Worm (Caenorhabditis elegans) whole organism, late embryonic: ENCODE data around the gene F14D2.5.

Source experiments
- C08G9.2 ChIP-seq: sonication (generic microtip); optimal IDR thresholded peaks from 2 replicates; lab custom pipeline; 2016; ENCODE audit warnings: mild to moderate bottlenecking, missing genetic modification characterization, moderate library complexity, missing compliant biosample characterization
- C38D4.7 ChIP-seq: fragments of 200-800 bp; sonication (Bioruptor generic); optimal IDR thresholded peaks from 2 replicates; lab custom pipeline; 2018; ENCODE audit warnings: mild to moderate bottlenecking, missing genetic modification characterization, moderate library complexity, missing compliant biosample characterization
- F13H6.1 ChIP-seq: sonication (generic microtip); optimal IDR thresholded peaks from 2 replicates; lab custom pipeline; 2016; ENCODE audit warnings: missing genetic modification characterization, missing compliant biosample characterization
- K09A11.1 ChIP-seq: sonication (generic microtip); optimal IDR thresholded peaks from 2 replicates; lab custom pipeline; 2017; ENCODE audit warnings: antibody characterized with exemption, mild to moderate bottlenecking, missing genetic modification characterization, missing compliant biosample characterization; ENCODE audit not compliant: insufficient read depth
- Y22D7AL.16 ChIP-seq: sonication (generic microtip); optimal IDR thresholded peaks from 2 replicates; lab custom pipeline; 2016; ENCODE audit warnings: missing genetic modification characterization, missing compliant biosample characterization
- ahr-1 ChIP-seq: sonication (generic microtip); optimal IDR thresholded peaks from 2 replicates; lab custom pipeline; 2016; ENCODE audit warnings: missing genetic modification characterization, missing compliant biosample characterization
- ama-1 ChIP-seq: fragments of 150-350 bp; optimal IDR thresholded peaks from 2 replicates; lab custom pipeline; 2014
- ceh-19 ChIP-seq: fragments of 200-800 bp; sonication (Bioruptor generic); optimal IDR thresholded peaks from 2 replicates; lab custom pipeline; 2018; ENCODE audit warnings: mild to moderate bottlenecking, missing genetic modification characterization, missing compliant biosample characterization
- ceh-30 ChIP-seq: fragments of 150-350 bp; optimal IDR thresholded peaks from 2 replicates; lab custom pipeline; 2014; ENCODE audit warnings: missing biosample characterization, missing genetic modification characterization
- ceh-31 ChIP-seq: sonication (generic microtip); optimal IDR thresholded peaks from 2 replicates; lab custom pipeline; 2016; ENCODE audit warnings: missing genetic modification characterization, missing compliant biosample characterization
- ceh-48 ChIP-seq: sonication (generic microtip); optimal IDR thresholded peaks from 2 replicates; lab custom pipeline; 2016; ENCODE audit warnings: missing genetic modification characterization, inconsistent platforms, missing compliant biosample characterization
- dve-1 ChIP-seq: sonication (generic microtip); optimal IDR thresholded peaks from 2 replicates; lab custom pipeline; 2017; ENCODE audit warnings: antibody characterized with exemption, mild to moderate bottlenecking, missing genetic modification characterization, missing compliant biosample characterization
- elt-2 ChIP-seq: sonication (generic microtip); optimal IDR thresholded peaks from 2 replicates; lab custom pipeline; 2016; ENCODE audit warnings: missing genetic modification reagents, missing genetic modification characterization, missing compliant biosample characterization
- elt-4 ChIP-seq: sonication (generic microtip); optimal IDR thresholded peaks from 2 replicates; lab custom pipeline; 2016; ENCODE audit warnings: missing genetic modification characterization, missing compliant biosample characterization
- ets-4 ChIP-seq: sonication (generic microtip); optimal IDR thresholded peaks from 2 replicates; lab custom pipeline; 2016; ENCODE audit warnings: missing genetic modification characterization, missing compliant biosample characterization
- eyg-1 ChIP-seq: sonication (generic microtip); optimal IDR thresholded peaks from 2 replicates; lab custom pipeline; 2016; ENCODE audit warnings: missing genotype, missing genetic modification characterization, missing compliant biosample characterization
- fax-1 ChIP-seq: sonication (generic microtip); optimal IDR thresholded peaks from 2 replicates; lab custom pipeline; 2016; ENCODE audit warnings: missing genotype, missing genetic modification characterization, missing compliant biosample characterization
- fkh-10 ChIP-seq: fragments of 150-350 bp; optimal IDR thresholded peaks from 2 replicates; lab custom pipeline; 2014; ENCODE audit warnings: missing biosample characterization, missing genetic modification reagents, missing genetic modification characterization
- fkh-6 ChIP-seq: sonication (generic microtip); optimal IDR thresholded peaks from 2 replicates; lab custom pipeline; 2016; ENCODE audit warnings: missing genetic modification characterization, missing compliant biosample characterization
- hlh-13 ChIP-seq: fragments of 200-800 bp; sonication (Bioruptor generic); optimal IDR thresholded peaks from 2 replicates; lab custom pipeline; 2018; ENCODE audit warnings: mild to moderate bottlenecking, missing genetic modification characterization, missing compliant biosample characterization
- hlh-6 ChIP-seq: sonication (generic microtip); optimal IDR thresholded peaks from 2 replicates; lab custom pipeline; 2016; ENCODE audit warnings: missing genotype, missing genetic modification characterization, missing compliant biosample characterization
- lim-6 ChIP-seq: sonication (generic microtip); optimal IDR thresholded peaks from 2 replicates; lab custom pipeline; 2016; ENCODE audit warnings: missing genetic modification characterization, missing compliant biosample characterization
- lin-11 ChIP-seq: fragments of 200-800 bp; sonication (Bioruptor generic); optimal IDR thresholded peaks from 2 replicates; lab custom pipeline; 2018; ENCODE audit warnings: mild to moderate bottlenecking, missing genetic modification characterization, missing compliant biosample characterization
- mec-3 ChIP-seq: sonication (generic microtip); optimal IDR thresholded peaks from 2 replicates; lab custom pipeline; 2016; ENCODE audit warnings: borderline replicate concordance, missing genetic modification characterization, missing compliant biosample characterization
- nfya-1 ChIP-seq: sonication (generic microtip); optimal IDR thresholded peaks from 2 replicates; lab custom pipeline; 2017; ENCODE audit warnings: missing genetic modification characterization, mild to moderate bottlenecking, missing compliant biosample characterization, antibody characterized with exemption, moderate library complexity
- npax-4 ChIP-seq: sonication (generic microtip); optimal IDR thresholded peaks from 2 replicates; lab custom pipeline; 2016; ENCODE audit warnings: missing genetic modification characterization, missing compliant biosample characterization
- odd-2 ChIP-seq: sonication (generic microtip); optimal IDR thresholded peaks from 2 replicates; lab custom pipeline; 2017; ENCODE audit warnings: antibody characterized with exemption, mild to moderate bottlenecking, missing genetic modification characterization, missing compliant biosample characterization
- pax-1 ChIP-seq: fragments of 150-350 bp; optimal IDR thresholded peaks from 2 replicates; lab custom pipeline; 2014; ENCODE audit warnings: missing biosample characterization, missing genetic modification characterization
- pha-2 ChIP-seq: sonication (generic microtip); optimal IDR thresholded peaks from 2 replicates; lab custom pipeline; 2017; ENCODE audit warnings: mild to moderate bottlenecking, missing genetic modification characterization, missing compliant biosample characterization
- pha-4 ChIP-seq: fragments of 150-350 bp; optimal IDR thresholded peaks from 2 replicates; lab custom pipeline; 2018; ENCODE audit warnings: missing biosample characterization, missing genetic modification reagents, missing genetic modification characterization
- pqm-1 ChIP-seq: sonication (generic microtip); optimal IDR thresholded peaks from 2 replicates; lab custom pipeline; 2016; ENCODE audit warnings: missing genetic modification characterization, missing compliant biosample characterization
- pros-1 ChIP-seq: fragments of 150-350 bp; optimal IDR thresholded peaks from 2 replicates; lab custom pipeline; 2014; ENCODE audit warnings: missing biosample characterization, missing genetic modification reagents, missing genetic modification characterization
- rnt-1 ChIP-seq: sonication (generic microtip); optimal IDR thresholded peaks from 2 replicates; lab custom pipeline; 2016; ENCODE audit warnings: missing genetic modification characterization, missing compliant biosample characterization
- sox-2 ChIP-seq: fragments of 200-800 bp; sonication (Bioruptor generic); IDR thresholded peaks from 2 replicates; pipeline ENCODE4 v1.3.6; 2022; ENCODE audit warnings: missing genetic modification reagents, missing genetic modification characterization, missing compliant biosample characterization
- sox-4 ChIP-seq: sonication (generic microtip); optimal IDR thresholded peaks from 2 replicates; lab custom pipeline; 2017; ENCODE audit warnings: mild to moderate bottlenecking, missing genetic modification characterization, inconsistent platforms, missing compliant biosample characterization
- syd-9 ChIP-seq: sonication (generic microtip); optimal IDR thresholded peaks from 2 replicates; lab custom pipeline; 2016; ENCODE audit warnings: mild to moderate bottlenecking, missing genetic modification characterization, moderate library complexity, missing compliant biosample characterization
- tbx-2 ChIP-seq: sonication (generic microtip); optimal IDR thresholded peaks from 2 replicates; lab custom pipeline; 2016; ENCODE audit warnings: missing genetic modification characterization, missing compliant biosample characterization
- tbx-7 ChIP-seq: sonication (generic microtip); optimal IDR thresholded peaks from 2 replicates; lab custom pipeline; 2016; ENCODE audit warnings: missing genotype, missing genetic modification characterization, missing compliant biosample characterization
- unc-42 ChIP-seq: sonication (generic microtip); optimal IDR thresholded peaks from 2 replicates; lab custom pipeline; 2016; ENCODE audit warnings: missing genotype, missing genetic modification characterization, missing compliant biosample characterization
- unc-86 ChIP-seq: sonication (generic microtip); optimal IDR thresholded peaks from 2 replicates; lab custom pipeline; 2016; ENCODE audit warnings: missing genetic modification characterization, missing compliant biosample characterization
- zip-5 ChIP-seq: sonication (generic microtip); optimal IDR thresholded peaks from 2 replicates; lab custom pipeline; 2016; ENCODE audit warnings: missing genetic modification characterization, missing compliant biosample characterization
- ztf-16 ChIP-seq: sonication (generic microtip); optimal IDR thresholded peaks from 2 replicates; lab custom pipeline; 2017; ENCODE audit warnings: missing genetic modification characterization, missing compliant biosample characterization

Gene F14D2.5

ce11 chrII:3373875-3374274 lies 33.5 kb downstream of the F14D2.5 start:
- TF ChIP-seq elt-2 (tag; lab: Kevin White, UChicago) (no peak), hlh-6 (tag; lab: Kevin White, UChicago) (no peak), ceh-31 (peak; percentile 24), zip-5 (no peak), rnt-1 (no peak), elt-4 (tag; lab: Kevin White, UChicago) (no peak), F13H6.1 (tag; lab: Kevin White, UChicago) (no peak), unc-86 (tag; lab: Kevin White, UChicago) (no peak), ama-1 (lab: Kevin White, UChicago) (no peak), nfya-1 (peak; percentile 43), ceh-48 (tag; lab: Kevin White, UChicago) (peak; percentile 96), unc-42 (tag; lab: Kevin White, UChicago) (peak; percentile 43), ets-4 (tag; lab: Kevin White, UChicago) (no peak)

ce11 chrII:3374779-3375178 lies 34.4 kb downstream of the F14D2.5 start, which contains the start of gene bath-10:
TSS of gene bath-10 (plus strand) at chrII:3375079.
- TF ChIP-seq pros-1 (tag; lab: Kevin White, UChicago) (no peak), eyg-1 (tag; lab: Kevin White, UChicago) (no peak), unc-86 (tag; lab: Kevin White, UChicago) (no peak), lin-11 (tag; lab: Kevin White, UChicago) (no peak), C38D4.7 (no peak), npax-4 (tag; lab: Kevin White, UChicago) (no peak), F13H6.1 (tag; lab: Kevin White, UChicago) (no peak), ztf-16 (tag; lab: Kevin White, UChicago) (no peak), hlh-6 (tag; lab: Kevin White, UChicago) (no peak), ahr-1 (no peak), ceh-30 (no peak), tbx-2 (tag; lab: Kevin White, UChicago) (no peak), Y22D7AL.16 (tag; lab: Kevin White, UChicago) (no peak), pax-1 (tag; lab: Kevin White, UChicago) (no peak), fkh-10 (GFP tag; lab: Kevin White, UChicago) (no peak), pha-4 (no peak)

- TF ChIP-seq sox-2 (GFP tag; lab: Robert Waterston, UW), result no peak
- no peak for TF ChIP-seq C08G9.2 (tag; lab: Kevin White, UChicago)
- no peak for TF ChIP-seq dve-1 (tag; lab: Kevin White, UChicago)
- TF ChIP-seq fax-1 (tag; lab: Kevin White, UChicago), result no peak
- no peak for TF ChIP-seq pax-1 (tag; lab: Kevin White, UChicago)
- TF ChIP-seq unc-42 (tag; lab: Kevin White, UChicago), result no peak
- no peak for TF ChIP-seq syd-9
- no peak for TF ChIP-seq zip-5
- no peak for TF ChIP-seq lim-6 (tag; lab: Kevin White, UChicago)
- TF ChIP-seq ama-1 (lab: Kevin White, UChicago), result no peak
- TF ChIP-seq tbx-2 (tag; lab: Kevin White, UChicago), result no peak
- TF ChIP-seq unc-86 (tag; lab: Kevin White, UChicago), result no peak
- no peak for TF ChIP-seq lin-11 (tag; lab: Kevin White, UChicago)
- no peak for TF ChIP-seq tbx-7
Observed at ce11 chrII:3375302-3375701, 35.0 kb downstream of the F14D2.5 start.

DNA sequence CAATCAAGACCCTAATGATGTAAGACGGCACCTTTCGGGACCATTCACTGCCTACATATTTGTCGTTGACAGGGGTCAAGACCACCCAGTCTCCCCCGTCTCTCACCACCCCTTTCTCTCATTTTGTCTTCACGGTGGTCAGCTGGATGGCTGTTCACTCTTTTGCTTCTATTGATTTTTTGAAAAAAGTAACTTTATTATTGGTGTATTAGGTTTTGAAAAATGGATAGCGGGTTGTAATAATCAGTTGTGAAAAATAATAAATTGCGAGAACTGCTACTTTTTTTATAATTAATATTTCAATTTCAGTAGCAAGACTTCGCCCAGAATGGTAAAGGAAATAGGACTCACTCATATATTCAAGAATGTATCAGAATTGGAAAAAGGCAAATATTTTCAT lies 36.4 kb downstream of the F14D2.5 start, which contains the start of gene bath-9:
Gene bath-9, plus strand, starts transcription at position 301 of the 400 bp plus-strand sequence.
- TF ChIP-seq pqm-1 (tag; lab: Kevin White, UChicago) (no peak), mec-3 (tag; lab: Kevin White, UChicago) (no peak), pha-2 (tag; lab: Kevin White, UChicago) (no peak), sox-2 (GFP tag; lab: Robert Waterston, UW) (no peak), nfya-1 (no peak), fkh-6 (no peak), syd-9 (no peak), ceh-19 (GFP tag; lab: Kevin White, UChicago) (no peak), hlh-13 (GFP tag; lab: Kevin White, UChicago) (no peak), sox-4 (tag; lab: Kevin White, UChicago) (no peak), zip-5 (no peak), odd-2 (tag; lab: Kevin White, UChicago) (no peak), F13H6.1 (tag; lab: Kevin White, UChicago) (no peak), K09A11.1 (tag; lab: Kevin White, UChicago) (no peak)
